Fruit fly (Drosophila melanogaster): ENCODE data around the gene CG33494.

The CG33494 gene

DNA sequence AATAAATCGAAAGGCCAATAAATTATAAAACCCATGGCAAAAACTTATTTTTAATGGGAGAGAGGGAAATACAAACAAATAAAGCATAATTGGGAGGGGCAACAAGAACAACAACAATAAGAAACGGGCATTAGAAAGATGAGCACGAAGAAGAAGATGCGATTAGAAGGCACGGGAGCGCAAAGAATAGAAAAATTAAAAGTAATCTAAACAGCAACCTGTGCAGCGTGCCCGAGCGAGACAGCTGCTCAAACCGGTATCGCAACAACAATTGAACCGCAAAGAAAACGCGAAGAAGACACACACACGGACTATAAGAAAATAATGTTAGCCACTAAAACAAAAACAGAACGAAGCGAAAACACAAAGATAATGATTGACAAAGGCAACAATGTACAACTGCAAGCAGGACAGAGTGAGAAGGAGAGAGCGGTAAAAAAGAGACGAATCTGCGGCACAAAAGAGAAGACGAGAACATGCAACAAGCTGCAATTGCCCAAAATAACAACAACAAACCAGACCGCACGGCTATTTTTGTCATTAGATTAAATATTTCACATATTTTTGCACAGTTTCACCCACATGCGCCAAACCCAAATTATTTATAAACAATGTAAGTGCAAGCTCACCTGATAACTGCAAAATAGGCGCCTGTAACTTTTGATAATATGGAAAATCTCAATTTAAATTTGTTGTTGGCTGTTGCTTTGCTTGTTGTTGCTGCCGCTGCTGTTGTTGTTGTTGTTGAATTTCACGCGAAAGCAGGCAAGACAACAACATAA is 22.9 kb downstream of the CG33494 start (continued):
- TF ChIP-seq trh (GFP tag; optimal IDR thresholded peaks at IDR 0.05) (no peak), dati (GFP tag; IDR thresholded peaks at IDR 0.05) (no peak), sob (GFP tag; IDR thresholded peaks at IDR 0.05) (no peak), mld (GFP tag; IDR thresholded peaks at IDR 0.05; ENCODE audit: partially characterized antibody) (no peak), al (GFP tag; IDR thresholded peaks at IDR 0.05) (no peak), D (optimal IDR thresholded peaks at IDR 0.05) (peak; percentile 68), D (GFP tag; optimal IDR thresholded peaks at IDR 0.05) (no peak), CG10565 (GFP tag; optimal IDR thresholded peaks at IDR 0.05) (no peak), Stat92E (GFP tag; optimal IDR thresholded peaks at IDR 0.05) (no peak), ab (GFP tag; optimal IDR thresholded peaks at IDR 0.05) (no peak), ttk (GFP tag; IDR thresholded peaks at IDR 0.05) (no peak), CG7745 (tag; optimal IDR thresholded peaks at IDR 0.05) (peak; percentile 48), fd96Cb (tag; optimal IDR thresholded peaks at IDR 0.05) (no peak), gcm (GFP tag; optimal IDR thresholded peaks at IDR 0.05) (no peak), jumu (GFP tag; optimal IDR thresholded peaks at IDR 0.05) (no peak), unpg (GFP tag; optimal IDR thresholded peaks at IDR 0.05) (no peak), CG18764 (GFP tag; optimal IDR thresholded peaks at IDR 0.05) (no peak), Camta (GFP tag; optimal IDR thresholded peaks at IDR 0.05) (no peak), CG2199 (GFP tag; IDR thresholded peaks at IDR 0.05) (peak; percentile 73; the same call in 1 of the 3 replicates), Bteb2 (GFP tag; optimal IDR thresholded peaks at IDR 0.05) (no peak), CG11093 (GFP tag; IDR thresholded peaks at IDR 0.05) (no peak), CG7963 (GFP tag; IDR thresholded peaks at IDR 0.05; ENCODE audit: partially characterized antibody) (no peak), Ravus (GFP tag; IDR thresholded peaks at IDR 0.05) (no peak), CG17385 (GFP tag; optimal IDR thresholded peaks at IDR 0.05) (peak; percentile 55), CG13424 (tag; optimal IDR thresholded peaks at IDR 0.05) (no peak), Side (GFP tag; optimal IDR thresholded peaks at IDR 0.05) (no peak), HLH3B (GFP tag; IDR thresholded peaks at IDR 0.05) (no peak), CG4424 (GFP tag; optimal IDR thresholded peaks at IDR 0.05) (no peak), pan (optimal IDR thresholded peaks at IDR 0.05) (no peak), pan (GFP tag; optimal IDR thresholded peaks at IDR 0.05 in 1 of 2, IDR thresholded peaks at IDR 0.05 in 1 of 2) (no peak), abd-A (tag; optimal IDR thresholded peaks at IDR 0.05) (no peak), mam (GFP tag; optimal IDR thresholded peaks at IDR 0.05) (no peak), Ets65A (GFP tag) (no peak), pros (GFP tag; optimal IDR thresholded peaks at IDR 0.05) (peak; percentile 9), kah (GFP tag; optimal IDR thresholded peaks at IDR 0.05) (peak; percentile 67), sd (tag; optimal IDR thresholded peaks at IDR 0.05) (no peak), gsb-n (tag; optimal IDR thresholded peaks at IDR 0.05) (no peak), HLH54F (GFP tag; optimal IDR thresholded peaks at IDR 0.05) (no peak), klu (GFP tag; IDR thresholded peaks at IDR 0.05) (no peak), gem (tag; optimal IDR thresholded peaks at IDR 0.05) (no peak), Dp (GFP tag; optimal IDR thresholded peaks at IDR 0.05) (no peak), chif (GFP tag; optimal IDR thresholded peaks at IDR 0.05) (no peak), CG12299 (tag; optimal IDR thresholded peaks at IDR 0.05) (no peak), Max (GFP tag; optimal IDR thresholded peaks at IDR 0.05) (no peak), wdn (GFP tag; IDR thresholded peaks at IDR 0.05) (no peak), pzg (GFP tag; optimal IDR thresholded peaks at IDR 0.05) (no peak), fu2 (GFP tag; optimal IDR thresholded peaks at IDR 0.05) (no peak), cwo (GFP tag; optimal IDR thresholded peaks at IDR 0.05) (no peak), CG3847 (GFP tag; IDR thresholded peaks at IDR 0.05) (no peak), nau (GFP tag; optimal IDR thresholded peaks at IDR 0.05) (no peak), her (GFP tag; optimal IDR thresholded peaks at IDR 0.05) (no peak)
